Fruit fly (Drosophila melanogaster) whole organism, prepupa: ENCODE results near the gene smo.

ENCODE experiments used
- CG31627 ChIP-seq: fragments of 200-800 bp; sonication (Bioruptor generic); optimal IDR thresholded peaks from 3 replicates; lab custom pipeline; 2016; ENCODE audit warnings: missing biosample characterization, missing genetic modification characterization
- CG8119 ChIP-seq: fragments of 200-800 bp; sonication (Bioruptor generic); IDR thresholded peaks from 3 replicates; pipeline ENCODE4 v1.3.6; 2022; ENCODE audit warnings: missing biosample characterization, missing genetic modification characterization
- CG9139 ChIP-seq: fragments of 200-800 bp; sonication (Bioruptor generic); optimal IDR thresholded peaks from 3 replicates; lab custom pipeline; 2017; ENCODE audit warnings: missing biosample characterization, mild to moderate bottlenecking, missing genetic modification characterization
- Hr39 ChIP-seq: fragments of 200-800 bp; sonication (Bioruptor generic); optimal IDR thresholded peaks from 2 replicates; lab custom pipeline; 2016; ENCODE audit warnings: missing biosample characterization, missing genetic modification characterization
- Met ChIP-seq: fragments of 200-800 bp; sonication (Bioruptor generic); optimal IDR thresholded peaks from 3 replicates; lab custom pipeline; 2016; ENCODE audit warnings: missing biosample characterization, missing genetic modification characterization
- Sox15 ChIP-seq: fragments of 200-800 bp; sonication (Bioruptor generic); optimal IDR thresholded peaks from 3 replicates; lab custom pipeline; 2016; ENCODE audit warnings: missing biosample characterization, missing genetic modification characterization
- eg ChIP-seq: fragments of 200-800 bp; sonication (Bioruptor generic); IDR thresholded peaks from 3 replicates; pipeline ENCODE4 v1.3.6; 2022; ENCODE audit warnings: missing biosample characterization, missing genetic modification characterization

DNA sequence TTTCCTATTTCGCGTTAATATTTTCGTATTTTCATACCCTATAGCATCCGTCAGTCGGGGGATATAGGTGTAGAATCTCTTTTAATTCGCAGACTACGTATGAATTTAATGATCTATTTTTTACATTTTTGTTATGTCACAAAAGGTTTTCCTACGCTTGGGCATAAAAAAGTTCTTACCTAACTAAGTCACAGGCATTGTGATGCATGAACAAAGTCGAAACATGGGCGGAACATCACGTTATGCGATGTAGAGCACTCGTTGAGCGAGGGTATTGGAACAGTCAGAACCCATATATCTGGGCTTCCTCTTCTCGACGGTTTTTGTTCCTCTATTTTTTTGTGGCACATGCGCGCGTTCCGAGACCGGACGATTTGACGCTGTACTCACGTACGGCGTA lies 31.8 kb downstream of the smo start:
- no peak for TF ChIP-seq CG31627 (GFP tag; lab: Kevin White, UChicago)
- no peak for TF ChIP-seq Sox15 (GFP tag; lab: Kevin White, UChicago)
- TF ChIP-seq Hr39 (GFP tag; lab: Kevin White, UChicago) = no peak
- TF ChIP-seq Met (GFP tag; lab: Kevin White, UChicago) = no peak
- no peak for TF ChIP-seq CG8119
- TF ChIP-seq eg (GFP tag; lab: Robert Waterston, UW) = no peak
- no peak for TF ChIP-seq CG9139 (GFP tag; lab: Kevin White, UChicago)
